Fruit fly (Drosophila melanogaster) whole organism, embryonic: ENCODE measurements around the gene yellow-g2.

Source experiments
- Abd-B ChIP-seq: fragments of 200-800 bp; sonication (Bioruptor generic); optimal IDR thresholded peaks from 2 replicates; lab custom pipeline; 2018; ENCODE audit warnings: missing biosample characterization, mild to moderate bottlenecking, missing genetic modification characterization, moderate library complexity
- Aef1 ChIP-seq: fragments of 200-800 bp; sonication (Bioruptor generic); IDR thresholded peaks from 3 replicates; pipeline ENCODE4 v1.3.6; 2022; ENCODE audit warnings: missing biosample characterization, missing genetic modification characterization
- B-H1 ChIP-seq: fragments of 200-800 bp; sonication (Bioruptor generic); IDR thresholded peaks from 3 replicates; pipeline ENCODE4 v1.3.6; 2022; ENCODE audit warnings: missing biosample characterization, missing genetic modification characterization
- Bteb2 ChIP-seq: fragments of 200-800 bp; sonication (Bioruptor generic); optimal IDR thresholded peaks from 2 replicates; lab custom pipeline; 2016; ENCODE audit warnings: missing biosample characterization, missing genetic modification characterization
- CG10147 ChIP-seq: fragments of 200-800 bp; sonication (Bioruptor generic); optimal IDR thresholded peaks from 2 replicates; lab custom pipeline; 2019; ENCODE audit warnings: missing biosample characterization, mild to moderate bottlenecking, missing genetic modification characterization, moderate library complexity
- CG10654 ChIP-seq: fragments of 200-800 bp; sonication (Bioruptor generic); optimal IDR thresholded peaks from 2 replicates; lab custom pipeline; 2016; ENCODE audit warnings: missing biosample characterization, missing genetic modification characterization
- CG11085 ChIP-seq: fragments of 200-800 bp; sonication (Bioruptor generic); IDR thresholded peaks from 2 replicates; pipeline ENCODE4 v1.3.6; 2022; ENCODE audit warnings: missing biosample characterization, missing genetic modification characterization
- CG12236 ChIP-seq: fragments of 200-800 bp; sonication (Bioruptor generic); optimal IDR thresholded peaks from 2 replicates; lab custom pipeline; 2016; ENCODE audit warnings: missing biosample characterization, missing genetic modification characterization
- CG15601 ChIP-seq: fragments of 200-800 bp; sonication (Bioruptor generic); optimal IDR thresholded peaks from 3 replicates; lab custom pipeline; 2019; ENCODE audit warnings: missing biosample characterization, mild to moderate bottlenecking, missing genetic modification characterization, moderate library complexity
- CG15696 ChIP-seq: fragments of 200-800 bp; sonication (Bioruptor generic); optimal IDR thresholded peaks from 2 replicates; lab custom pipeline; 2019; ENCODE audit warnings: missing biosample characterization, mild to moderate bottlenecking, missing genetic modification characterization, moderate library complexity
- CG18599 ChIP-seq: fragments of 200-800 bp; sonication (Bioruptor generic); optimal IDR thresholded peaks from 3 replicates; lab custom pipeline; 2017; ENCODE audit warnings: missing biosample characterization, missing genetic modification characterization, mild to moderate bottlenecking, moderate library complexity, missing genetic modification reagents
- CG33213 ChIP-seq: fragments of 200-800 bp; sonication (Bioruptor generic); optimal IDR thresholded peaks from 3 replicates; lab custom pipeline; 2016; ENCODE audit warnings: missing biosample characterization, missing genetic modification characterization
- CG4617 ChIP-seq: fragments of 200-800 bp; sonication (Bioruptor generic); optimal IDR thresholded peaks from 3 replicates; lab custom pipeline; 2016; ENCODE audit warnings: missing biosample characterization, missing genetic modification characterization, borderline replicate concordance
- CG5180 ChIP-seq: fragments of 200-800 bp; sonication (Bioruptor generic); optimal IDR thresholded peaks from 3 replicates; lab custom pipeline; 2017; ENCODE audit warnings: missing biosample characterization, missing genetic modification characterization, mild to moderate bottlenecking, moderate library complexity, missing genetic modification reagents
- CG6683 ChIP-seq: fragments of 200-800 bp; sonication (Bioruptor generic); optimal IDR thresholded peaks from 2 replicates; lab custom pipeline; 2017; ENCODE audit warnings: missing biosample characterization, mild to moderate bottlenecking, missing genetic modification characterization, missing genetic modification reagents
- CG6791 ChIP-seq: fragments of 200-800 bp; sonication (Bioruptor generic); IDR thresholded peaks from 3 replicates; pipeline ENCODE4 v1.3.6; 2022; ENCODE audit warnings: missing biosample characterization, missing genetic modification characterization; ENCODE audit not compliant: partially characterized antibody
- CG7963 ChIP-seq: fragments of 200-800 bp; sonication (Bioruptor generic); IDR thresholded peaks from 3 replicates; pipeline ENCODE4 v1.3.6; 2022; ENCODE audit warnings: missing biosample characterization, missing genetic modification characterization; ENCODE audit not compliant: partially characterized antibody
- CG8281 ChIP-seq: fragments of 200-800 bp; sonication (Bioruptor generic); optimal IDR thresholded peaks from 2 replicates; lab custom pipeline; 2018; ENCODE audit warnings: missing biosample characterization, mild to moderate bottlenecking, missing genetic modification characterization, moderate library complexity
- CG8388 ChIP-seq: fragments of 200-800 bp; sonication (Bioruptor generic); optimal IDR thresholded peaks from 2 replicates; lab custom pipeline; 2019; ENCODE audit warnings: missing biosample characterization, mild to moderate bottlenecking, missing genetic modification characterization, moderate library complexity
- CG9437 ChIP-seq: fragments of 200-800 bp; sonication (Bioruptor generic); optimal IDR thresholded peaks from 2 replicates; lab custom pipeline; 2018; ENCODE audit warnings: missing biosample characterization, mild to moderate bottlenecking, missing genetic modification characterization
- Dip3 ChIP-seq: fragments of 200-800 bp; sonication (Bioruptor generic); optimal IDR thresholded peaks from 3 replicates; lab custom pipeline; 2016; ENCODE audit warnings: missing biosample characterization, missing genetic modification characterization
- Drgx ChIP-seq: fragments of 200-800 bp; sonication (Bioruptor generic); IDR thresholded peaks from 2 replicates; pipeline ENCODE4 v1.3.6; 2022; ENCODE audit warnings: missing biosample characterization, missing genetic modification characterization
- E2f2 ChIP-seq: fragments of 200-800 bp; sonication (Bioruptor generic); IDR thresholded peaks from 2 replicates; pipeline ENCODE4 v1.3.6; 2022; ENCODE audit warnings: missing biosample characterization, missing genetic modification characterization
- Ets97D ChIP-seq: fragments of 200-800 bp; sonication (Bioruptor generic); optimal IDR thresholded peaks from 3 replicates; lab custom pipeline; 2016; ENCODE audit warnings: missing biosample characterization, missing genetic modification characterization
- Hey ChIP-seq: fragments of 200-800 bp; sonication (Bioruptor generic); optimal IDR thresholded peaks from 3 replicates; lab custom pipeline; 2018; ENCODE audit warnings: missing biosample characterization, mild to moderate bottlenecking, missing genetic modification characterization
- Hmr ChIP-seq: fragments of 200-800 bp; sonication (Bioruptor generic); optimal IDR thresholded peaks from 3 replicates; lab custom pipeline; 2017; ENCODE audit warnings: mild to moderate bottlenecking, missing biosample characterization, missing genetic modification reagents, missing genetic modification characterization
- Hr3 ChIP-seq: fragments of 200-800 bp; sonication (Bioruptor generic); optimal IDR thresholded peaks from 3 replicates; lab custom pipeline; 2016; ENCODE audit warnings: missing biosample characterization, missing genetic modification characterization
- Nf-YA ChIP-seq: fragments of 200-800 bp; sonication (Bioruptor generic); IDR thresholded peaks from 2 replicates; pipeline ENCODE4 v1.3.6; 2022; ENCODE audit warnings: missing biosample characterization, missing genetic modification characterization
- PHDP ChIP-seq: fragments of 200-800 bp; sonication (Bioruptor generic); optimal IDR thresholded peaks from 3 replicates; lab custom pipeline; 2018; ENCODE audit warnings: missing biosample characterization, mild to moderate bottlenecking, missing genetic modification characterization, moderate library complexity
- Ptx1 ChIP-seq: fragments of 200-800 bp; sonication (Bioruptor generic); IDR thresholded peaks from 2 replicates; pipeline ENCODE4 v1.3.6; 2022; ENCODE audit warnings: missing biosample characterization, missing genetic modification characterization
- Taf1 ChIP-seq: fragments of 200-800 bp; sonication (Bioruptor generic); IDR thresholded peaks from 2 replicates; pipeline ENCODE4 v1.3.6; 2022; ENCODE audit warnings: missing biosample characterization, missing genetic modification characterization
- Tbp ChIP-seq: fragments of >200 bp; optimal IDR thresholded peaks from 2 replicates; lab custom pipeline; 2018; ENCODE audit warnings: missing biosample characterization, missing genetic modification characterization
- Usf ChIP-seq: fragments of 200-800 bp; sonication (Bioruptor generic); optimal IDR thresholded peaks from 2 replicates; lab custom pipeline; 2017; ENCODE audit warnings: missing genotype, missing biosample characterization, missing genetic modification characterization
- cato ChIP-seq: fragments of 200-800 bp; sonication (Bioruptor generic); optimal IDR thresholded peaks from 2 replicates; lab custom pipeline; 2016; ENCODE audit warnings: missing biosample characterization, missing genetic modification characterization, borderline replicate concordance
- caup ChIP-seq: fragments of 200-800 bp; sonication (Bioruptor generic); optimal IDR thresholded peaks from 3 replicates; lab custom pipeline; 2017; ENCODE audit warnings: missing biosample characterization, mild to moderate bottlenecking, missing genetic modification characterization, moderate library complexity; ENCODE audit not compliant: severe bottlenecking
- cg ChIP-seq: fragments of 200-800 bp; sonication (Bioruptor generic); optimal IDR thresholded peaks from 3 replicates; lab custom pipeline; 2019; ENCODE audit warnings: missing biosample characterization, mild to moderate bottlenecking, missing genetic modification characterization, moderate library complexity
- crol ChIP-seq: fragments of 200-800 bp; sonication (Bioruptor generic); IDR thresholded peaks from 2 replicates; pipeline ENCODE4 v1.3.6; 2022; ENCODE audit warnings: missing biosample characterization, missing genetic modification characterization
- dan ChIP-seq: fragments of 200-800 bp; sonication (Bioruptor generic); IDR thresholded peaks from 2 replicates; pipeline ENCODE4 v1.3.6; 2022; ENCODE audit warnings: missing biosample characterization, missing genetic modification characterization
- eyg ChIP-seq: fragments of 200-800 bp; sonication (Bioruptor generic); optimal IDR thresholded peaks from 3 replicates; lab custom pipeline; 2016; ENCODE audit warnings: missing biosample characterization, missing genetic modification characterization
- h ChIP-seq: fragments of >200 bp; optimal IDR thresholded peaks from 2 replicates; lab custom pipeline; 2017
- lab ChIP-seq: fragments of 200-800 bp; sonication (Bioruptor generic); optimal IDR thresholded peaks from 3 replicates; lab custom pipeline; 2017; ENCODE audit warnings: missing biosample characterization, missing genetic modification characterization, mild to moderate bottlenecking, moderate library complexity, missing genetic modification reagents
- maf-S ChIP-seq: fragments of 200-800 bp; sonication (Bioruptor generic); optimal IDR thresholded peaks from 2 replicates; lab custom pipeline; 2016; ENCODE audit warnings: missing biosample characterization, missing genetic modification characterization
- mirr ChIP-seq: fragments of 200-800 bp; sonication (Bioruptor generic); optimal IDR thresholded peaks from 3 replicates; lab custom pipeline; 2018; ENCODE audit warnings: missing biosample characterization, mild to moderate bottlenecking, missing genetic modification characterization
- pan ChIP-seq, 4 experiments: fragments of >200 bp in 3 of 4; fragments of 200-800 bp in 1 of 4; sonication (Bioruptor generic) in 1 of 4; optimal IDR thresholded peaks in 3 of 4; IDR thresholded peaks in 1 of 4; 2 replicates each; pipeline versions ENCODE4 v1.3.6 to Lab custom; 2017 to 2022; ENCODE audit warnings: missing biosample characterization in 2 of 4, missing genetic modification characterization in 2 of 4, mixed read lengths in 1 of 4
- pum ChIP-seq: fragments of 200-800 bp; sonication (Bioruptor generic); optimal IDR thresholded peaks from 2 replicates; lab custom pipeline; 2016; ENCODE audit warnings: missing biosample characterization, missing genetic modification characterization
- sd ChIP-seq: fragments of 200-800 bp; sonication (Bioruptor generic); optimal IDR thresholded peaks from 3 replicates; lab custom pipeline; 2018; ENCODE audit warnings: missing biosample characterization, mild to moderate bottlenecking, missing genetic modification characterization, moderate library complexity
- sr ChIP-seq: fragments of 200-800 bp; sonication (Bioruptor generic); IDR thresholded peaks from 3 replicates; pipeline ENCODE4 v1.3.6; 2022; ENCODE audit warnings: missing biosample characterization, missing genetic modification characterization
- trh ChIP-seq: fragments of 200-800 bp; sonication (Bioruptor generic); optimal IDR thresholded peaks from 2 replicates; lab custom pipeline; 2016; ENCODE audit warnings: missing biosample characterization, missing genetic modification characterization
- vnd ChIP-seq: fragments of 200-800 bp; sonication (Bioruptor generic); IDR thresholded peaks from 3 replicates; pipeline ENCODE4 v1.3.6; 2022; ENCODE audit warnings: missing biosample characterization, missing genetic modification characterization; ENCODE audit not compliant: partially characterized antibody

Gene yellow-g2

dm6 chr3L:2237543-2238233 lies 38.7 kb upstream of the yellow-g2 start, which contains the start of gene ACXD (continued):
- TF ChIP-seq PHDP: no peak
- TF ChIP-seq Tbp (GFP tag; lab: Kevin White, UChicago): no peak
- 0 out of 2 replicates have a peak, but pooled peaks have one; percentile 14 for TF ChIP-seq crol (GFP tag; lab: Robert Waterston, UW)
- no peak for TF ChIP-seq dan
- TF ChIP-seq trh: no peak
- no peak for TF ChIP-seq caup (GFP tag; lab: Kevin White, UChicago)
- TF ChIP-seq Drgx (GFP tag; lab: Robert Waterston, UW): no peak
- TF ChIP-seq Taf1: no peak
- no peak for TF ChIP-seq Ptx1
- no peak for TF ChIP-seq CG15601 (tag; lab: Kevin White, UChicago)
- peak; percentile 6 for TF ChIP-seq Hey (tag; lab: Kevin White, UChicago)
- TF ChIP-seq Nf-YA (GFP tag; lab: Robert Waterston, UW): 0 out of 2 replicates have a peak, but pooled peaks have one; percentile 27
- no peak for TF ChIP-seq CG10654 (GFP tag; lab: Kevin White, UChicago)
- no peak for TF ChIP-seq CG10147 (GFP tag; lab: Kevin White, UChicago)
- peak; percentile 44; the same call in 1 of the 3 replicates for TF ChIP-seq vnd (GFP tag; lab: Robert Waterston, UW)
- TF ChIP-seq Abd-B (GFP tag; lab: Kevin White, UChicago): no peak
- TF ChIP-seq Dip3: no peak
- no peak for TF ChIP-seq Hr3 (GFP tag; lab: Kevin White, UChicago)
- TF ChIP-seq CG15696 (tag; lab: Kevin White, UChicago): no peak
- TF ChIP-seq eyg: no peak
- no peak for TF ChIP-seq cato
- no peak for TF ChIP-seq B-H1
- TF ChIP-seq CG6791 (GFP tag; lab: Robert Waterston, UW): no peak
- no peak for TF ChIP-seq Ets97D (GFP tag; lab: Kevin White, UChicago)
- TF ChIP-seq CG7963: 0 out of 3 replicates have a peak, but pooled peaks have one; percentile 20
- no peak for TF ChIP-seq CG11085
- no peak for TF ChIP-seq CG8281
- no peak for TF ChIP-seq CG8388 (GFP tag; lab: Kevin White, UChicago)
- no peak for TF ChIP-seq Hmr (GFP tag; lab: Kevin White, UChicago)
- TF ChIP-seq CG33213 (GFP tag; lab: Kevin White, UChicago): no peak
- TF ChIP-seq Aef1 (GFP tag; lab: Robert Waterston, UW): no peak
- TF ChIP-seq sd: peak; percentile 14
- TF ChIP-seq CG18599: no peak
- TF ChIP-seq cg: no peak
- TF ChIP-seq CG5180 (GFP tag; lab: Kevin White, UChicago): peak; percentile 71
- no peak for TF ChIP-seq E2f2 (GFP tag; lab: Robert Waterston, UW)
- no peak for TF ChIP-seq Bteb2
- TF ChIP-seq CG12236 (GFP tag; lab: Kevin White, UChicago): no peak
- TF ChIP-seq pum (GFP tag; lab: Kevin White, UChicago): no peak
- TF ChIP-seq h: no peak
- TF ChIP-seq maf-S (GFP tag; lab: Kevin White, UChicago): no peak
- TF ChIP-seq Usf: no peak
- TF ChIP-seq CG6683 (GFP tag; lab: Kevin White, UChicago): no peak
- TF ChIP-seq lab: peak; percentile 73
- TF ChIP-seq CG4617 (GFP tag; lab: Kevin White, UChicago): no peak
- no peak for TF ChIP-seq pan (optimal IDR thresholded peaks at IDR 0.05; lab: Kevin White, UChicago)
- TF ChIP-seq pan (GFP tag; optimal IDR thresholded peaks at IDR 0.05 in 1 of 2, IDR thresholded peaks at IDR 0.05 in 1 of 2): peak in 1 of 2 experiments; percentile 32
- TF ChIP-seq CG9437 (GFP tag; lab: Kevin White, UChicago): no peak
- TF ChIP-seq mirr: peak; percentile 4
- TF ChIP-seq sr (GFP tag; lab: Robert Waterston, UW): no peak
